Worm (Caenorhabditis elegans) whole organism, mixed stage, embryonic: ENCODE results near the gene zig-12.

ENCODE experiments used
- blmp-1 ChIP-seq: fragments of 150-350 bp; optimal IDR thresholded peaks from 2 replicates; lab custom pipeline; 2014; ENCODE audit warnings: missing biosample characterization, missing genetic modification characterization
- drap-1 ChIP-seq: fragments of 200-800 bp; sonication (Bioruptor generic); optimal IDR thresholded peaks from 3 replicates; lab custom pipeline; 2018; ENCODE audit warnings: mild to moderate bottlenecking, missing genetic modification characterization, missing compliant biosample characterization
- elt-1 ChIP-seq: sonication (generic microtip); optimal IDR thresholded peaks from 2 replicates; lab custom pipeline; 2017; ENCODE audit warnings: missing genetic modification characterization, mild to moderate bottlenecking, missing compliant biosample characterization, antibody characterized with exemption, moderate library complexity, borderline replicate concordance; ENCODE audit not compliant: insufficient read depth
- flh-1 ChIP-seq: fragments of 200-800 bp; sonication (Bioruptor generic); optimal IDR thresholded peaks from 2 replicates; lab custom pipeline; 2018; ENCODE audit warnings: mild to moderate bottlenecking, missing genetic modification characterization, moderate library complexity, missing compliant biosample characterization
- hlh-1 ChIP-seq: fragments of 150-350 bp; optimal IDR thresholded peaks from 2 replicates; lab custom pipeline; 2014; ENCODE audit warnings: missing biosample characterization, missing genetic modification reagents, missing genetic modification characterization
- mls-2 ChIP-seq: sonication (generic microtip); optimal IDR thresholded peaks from 2 replicates; lab custom pipeline; 2016; ENCODE audit warnings: mild to moderate bottlenecking, missing genetic modification characterization, moderate library complexity, missing compliant biosample characterization
- pha-4 ChIP-seq: fragments of 150-350 bp; optimal IDR thresholded peaks from 2 replicates; lab custom pipeline; 2018; ENCODE audit warnings: missing biosample characterization, missing genetic modification reagents, missing genetic modification characterization
- sem-2 ChIP-seq: fragments of 200-800 bp; sonication (Bioruptor generic); optimal IDR thresholded peaks from 2 replicates; lab custom pipeline; 2018; ENCODE audit warnings: mild to moderate bottlenecking, missing genetic modification characterization, missing compliant biosample characterization
- sptf-1 ChIP-seq: sonication (generic microtip); optimal IDR thresholded peaks from 2 replicates; lab custom pipeline; 2017; ENCODE audit warnings: mild to moderate bottlenecking, missing genetic modification characterization, moderate library complexity, missing compliant biosample characterization
- unc-120 ChIP-seq: sonication (generic microtip); optimal IDR thresholded peaks from 2 replicates; lab custom pipeline; 2017; ENCODE audit warnings: missing genetic modification characterization, missing compliant biosample characterization; ENCODE audit not compliant: poor library complexity, severe bottlenecking
- unc-39 ChIP-seq: fragments of 150-350 bp; optimal IDR thresholded peaks from 2 replicates; lab custom pipeline; 2014; ENCODE audit warnings: missing biosample characterization, missing genetic modification characterization
- unc-62 ChIP-seq: fragments of 150-350 bp; optimal IDR thresholded peaks from 2 replicates; lab custom pipeline; 2014; ENCODE audit warnings: missing biosample characterization, missing genetic modification reagents, missing genetic modification characterization
- ztf-11 ChIP-seq: fragments of 150-350 bp; optimal IDR thresholded peaks from 2 replicates; lab custom pipeline; 2014; ENCODE audit warnings: missing biosample characterization, missing genetic modification characterization

DNA sequence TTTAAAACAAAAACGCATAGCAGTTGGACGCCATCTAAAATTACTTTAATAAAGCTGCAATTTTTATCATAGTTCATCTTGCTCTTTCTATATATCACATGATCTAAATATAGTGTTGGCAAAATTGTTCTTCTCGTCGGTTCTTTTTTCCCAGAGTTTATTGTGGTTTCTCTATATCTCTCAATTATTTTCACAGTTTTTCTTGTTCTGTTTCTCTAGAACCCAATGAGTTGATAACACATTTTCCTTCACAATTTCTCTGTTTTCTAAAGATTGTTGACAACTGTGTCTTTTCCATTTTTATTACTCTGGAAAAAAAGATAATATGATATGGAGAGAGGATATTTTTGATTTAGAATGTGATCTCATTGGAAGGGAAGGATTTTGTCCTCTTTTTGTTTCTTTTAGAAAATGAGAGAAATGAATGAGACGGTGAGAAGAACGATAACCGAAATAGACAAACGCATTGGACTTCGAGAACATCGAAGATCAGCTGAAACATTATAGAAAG, 9.4 kb upstream of the zig-12 start:
- TF ChIP-seq unc-120 (tag; lab: Kevin White, UChicago) (no peak), sem-2 (GFP tag; lab: Kevin White, UChicago) (no peak), mls-2 (tag; lab: Kevin White, UChicago) (no peak), hlh-1 (tag; lab: Kevin White, UChicago) (no peak), blmp-1 (no peak), drap-1 (GFP tag; lab: Kevin White, UChicago) (no peak), unc-62 (no peak), flh-1 (no peak), ztf-11 (tag; lab: Kevin White, UChicago) (no peak), unc-39 (tag; lab: Kevin White, UChicago) (no peak), pha-4 (tag; lab: Kevin White, UChicago) (no peak), sptf-1 (tag; lab: Kevin White, UChicago) (no peak), elt-1 (tag; lab: Kevin White, UChicago) (no peak)
